Worm (Caenorhabditis elegans): ENCODE data around the gene pax-1.

Gene pax-1

DNA sequence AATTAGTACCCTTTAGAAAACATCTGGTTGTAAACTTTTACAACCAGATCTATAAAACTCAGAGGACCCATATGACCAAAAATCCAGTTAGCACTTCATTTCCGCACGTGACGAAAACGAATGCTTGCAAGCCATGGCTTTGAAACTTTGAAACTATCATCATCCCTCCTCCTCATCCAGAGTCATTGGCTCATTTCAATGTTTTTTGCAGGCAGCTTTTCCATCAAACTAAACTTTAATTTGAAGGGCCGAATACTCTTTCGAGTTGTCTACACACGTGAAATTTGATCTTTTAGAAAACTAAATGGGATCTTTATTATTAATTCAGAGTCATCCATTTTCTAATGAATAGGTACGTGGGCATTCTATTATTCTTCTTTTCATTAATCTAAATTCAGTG, 37.5 kb downstream of the pax-1 start:
- TF ChIP-seq nhr-237 (tag; optimal IDR thresholded peaks at IDR 0.05) (no peak), peb-1 (tag; optimal IDR thresholded peaks at IDR 0.05) (no peak), lin-13 (GFP tag; optimal IDR thresholded peaks at IDR 0.05) (no peak), fos-1 (tag; optimal IDR thresholded peaks at IDR 0.05) (no peak), mab-5 (tag; optimal IDR thresholded peaks at IDR 0.05) (no peak), blmp-1 (tag; optimal IDR thresholded peaks at IDR 0.05; ENCODE audit: insufficient read depth) (no peak), unc-39 (tag; optimal IDR thresholded peaks at IDR 0.05) (no peak), ceh-16 (tag; optimal IDR thresholded peaks at IDR 0.05) (no peak), Y55F3AM.14 (GFP tag; optimal IDR thresholded peaks at IDR 0.05) (no peak), mbf-1 (tag; optimal IDR thresholded peaks at IDR 0.05) (no peak), ztf-1 (GFP tag; conservative IDR thresholded peaks at IDR 0.05) (no peak), C34F6.9 (tag; optimal IDR thresholded peaks at IDR 0.05) (no peak), unc-62 (GFP tag; optimal IDR thresholded peaks at IDR 0.05) (no peak), nhr-21 (tag; optimal IDR thresholded peaks at IDR 0.05) (no peak), ceh-82 (tag; optimal IDR thresholded peaks at IDR 0.05) (no peak), lin-11 (tag; optimal IDR thresholded peaks at IDR 0.05) (no peak), nhr-6 (tag; optimal IDR thresholded peaks at IDR 0.05) (no peak)

DNA sequence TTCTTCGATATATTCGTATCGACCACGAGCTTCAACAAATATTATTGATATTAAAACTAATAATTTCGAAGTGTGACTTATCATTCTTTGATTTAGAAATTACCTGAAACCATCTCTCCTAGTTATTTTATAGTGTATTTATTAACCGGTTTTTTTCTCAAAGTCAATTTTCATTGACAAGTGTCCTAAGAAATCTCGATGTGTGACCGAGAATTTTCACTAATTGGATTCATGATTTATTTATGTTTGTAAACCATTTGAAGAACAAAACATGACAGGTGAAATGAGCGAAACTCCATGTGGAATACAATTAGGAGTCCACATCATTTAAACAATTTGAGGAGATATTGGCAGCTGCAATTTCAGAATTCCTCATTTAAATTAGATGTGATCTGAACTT, 38.7 kb downstream of the pax-1 start, which contains the start of gene C16D9.8:
C16D9.8 (minus strand) TSS at position 101 of the 400 bp plus-strand sequence.
- TF ChIP-seq egl-27 (tag; optimal IDR thresholded peaks at IDR 0.05) (no peak), nhr-129 (tag; optimal IDR thresholded peaks at IDR 0.05) (no peak), sma-3 (GFP tag; optimal IDR thresholded peaks at IDR 0.05) (no peak), F13H6.1 (tag; optimal IDR thresholded peaks at IDR 0.05) (no peak), ztf-1 (GFP tag; conservative IDR thresholded peaks at IDR 0.05) (no peak), ztf-4 (tag; optimal IDR thresholded peaks at IDR 0.05) (no peak), elt-1 (tag; optimal IDR thresholded peaks at IDR 0.05) (no peak), nhr-77 (tag; optimal IDR thresholded peaks at IDR 0.05) (no peak), unc-55 (GFP tag; optimal IDR thresholded peaks at IDR 0.05) (no peak), unc-39 (tag; optimal IDR thresholded peaks at IDR 0.05) (no peak), sem-4 (tag; optimal IDR thresholded peaks at IDR 0.05) (no peak), dmd-4 (tag; optimal IDR thresholded peaks at IDR 0.05) (no peak), mab-5 (tag; optimal IDR thresholded peaks at IDR 0.05) (no peak), skn-1 (tag; optimal IDR thresholded peaks at IDR 0.05) (no peak), elt-3 (tag; optimal IDR thresholded peaks at IDR 0.05) (no peak), C34F6.9 (tag; optimal IDR thresholded peaks at IDR 0.05) (no peak), ceh-82 (tag; optimal IDR thresholded peaks at IDR 0.05) (no peak), gmeb-1 (tag; optimal IDR thresholded peaks at IDR 0.05) (no peak), snpc-4 (tag; optimal IDR thresholded peaks at IDR 0.05) (no peak), nhr-21 (tag; optimal IDR thresholded peaks at IDR 0.05) (no peak)

DNA sequence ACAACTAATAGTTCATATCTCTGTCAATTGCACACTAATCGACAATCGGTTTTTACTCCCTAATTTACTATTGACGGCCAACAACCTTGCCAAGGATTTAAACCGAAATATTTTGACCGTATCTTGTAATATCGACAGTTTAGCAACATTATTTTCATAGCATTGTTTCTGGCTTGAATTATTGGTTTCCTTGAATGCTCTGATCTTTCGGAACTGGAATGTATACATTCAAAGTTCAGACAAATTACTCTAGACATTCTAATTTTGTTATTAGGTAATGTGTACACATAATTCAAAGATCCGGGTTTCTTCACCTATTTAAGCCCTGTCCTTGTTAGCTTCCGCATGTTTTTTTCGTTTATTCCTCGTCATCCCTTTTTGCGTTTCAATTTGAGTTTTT, 39.2 kb downstream of the pax-1 start, which contains the start of gene C16D9.9:
C16D9.9 (plus strand) TSS at position 301 of the 400 bp plus-strand sequence.
- TF ChIP-seq mdl-1 (tag; optimal IDR thresholded peaks at IDR 0.05) (no peak), nhr-10 (tag; optimal IDR thresholded peaks at IDR 0.05) (no peak), sma-9 (GFP tag; optimal IDR thresholded peaks at IDR 0.05) (no peak), sma-9 (tag; optimal IDR thresholded peaks at IDR 0.05) (no peak), nhr-77 (tag; optimal IDR thresholded peaks at IDR 0.05) (no peak), elt-3 (tag; optimal IDR thresholded peaks at IDR 0.05) (no peak), nhr-237 (tag; optimal IDR thresholded peaks at IDR 0.05) (no peak), nhr-129 (tag; optimal IDR thresholded peaks at IDR 0.05) (no peak), egl-27 (tag; optimal IDR thresholded peaks at IDR 0.05) (no peak), Y55F3AM.14 (GFP tag; optimal IDR thresholded peaks at IDR 0.05) (no peak), lin-11 (tag; optimal IDR thresholded peaks at IDR 0.05) (no peak), crh-2 (tag; optimal IDR thresholded peaks at IDR 0.05) (no peak), unc-39 (tag; optimal IDR thresholded peaks at IDR 0.05) (no peak), R02D3.7 (tag; optimal IDR thresholded peaks at IDR 0.05) (no peak), lsy-2 (tag; optimal IDR thresholded peaks at IDR 0.05) (no peak), mbf-1 (tag; optimal IDR thresholded peaks at IDR 0.05) (no peak), unc-55 (GFP tag; optimal IDR thresholded peaks at IDR 0.05) (no peak), nhr-6 (tag; optimal IDR thresholded peaks at IDR 0.05) (no peak), nhr-12 (tag; optimal IDR thresholded peaks at IDR 0.05) (no peak), blmp-1 (tag; optimal IDR thresholded peaks at IDR 0.05; ENCODE audit: insufficient read depth) (no peak), lin-13 (GFP tag; optimal IDR thresholded peaks at IDR 0.05) (no peak)

Data from whole organism, L2 larva.